Worm (Caenorhabditis elegans): ENCODE data around the gene W04G3.10.

DNA sequence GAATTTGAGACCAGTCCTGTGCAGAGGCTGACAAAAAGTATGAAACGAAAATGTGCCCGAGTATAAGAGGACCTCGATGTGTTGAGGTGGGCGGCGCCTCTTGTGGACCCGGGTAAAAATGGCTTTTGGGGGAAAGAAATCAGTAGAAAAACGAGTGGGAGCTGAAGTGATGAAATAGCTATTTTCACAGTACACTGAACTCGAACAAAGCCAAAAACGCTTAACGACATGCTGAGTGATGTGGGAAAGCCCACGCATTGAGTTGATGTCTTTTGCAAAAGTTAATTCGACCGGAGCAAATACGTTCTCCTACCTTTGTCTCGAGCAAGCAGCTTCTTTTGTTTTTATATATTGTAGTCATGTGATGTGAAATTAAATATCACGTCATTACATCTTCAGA lies 38.7 kb upstream of the W04G3.10 start, which contains the start of gene nlp-66:
- TF ChIP-seq unc-39 (tag; optimal IDR thresholded peaks at IDR 0.05) (no peak), ceh-43 (GFP tag; optimal IDR thresholded peaks at IDR 0.05) (no peak)
